Worm (Caenorhabditis elegans): ENCODE measurements around the gene C36C5.12.

DNA sequence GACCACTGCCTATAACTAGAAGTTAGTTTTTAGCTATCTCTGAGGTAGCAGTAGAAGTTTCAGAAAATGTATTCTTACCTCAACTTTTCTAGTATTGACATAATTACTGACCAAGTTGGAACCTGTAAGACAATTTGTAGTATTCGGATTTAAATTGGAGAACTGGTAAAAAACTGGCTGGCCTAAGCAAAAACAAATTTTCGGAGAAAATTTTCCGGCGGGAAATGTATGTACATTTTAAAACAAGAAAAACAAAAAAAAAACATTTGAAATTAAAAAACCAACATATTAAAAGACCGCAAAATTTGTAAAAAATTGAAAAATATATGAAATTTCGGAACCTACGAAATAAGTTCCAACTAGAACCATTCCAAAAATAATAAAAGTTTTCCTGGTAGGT, 12.2 kb downstream of the C36C5.12 start, which contains the start of gene srab-11:
- no peak for TF ChIP-seq snpc-4 (tag; optimal IDR thresholded peaks at IDR 0.05)
- TF ChIP-seq unc-62 (GFP tag; optimal IDR thresholded peaks at IDR 0.05): no peak

Measured in whole organism, L2 larva.